Fruit fly (Drosophila melanogaster) whole organism, embryonic: Measurements from ENCODE around the gene scaf6.
A peak's percentile ranks its signal among the peaks of the same experiment; 100 is the strongest.

ENCODE experiments used
- ATbp ChIP-seq: fragments of 200-800 bp; sonication (Bioruptor generic); optimal IDR thresholded peaks from 2 replicates; lab custom pipeline; 2017; ENCODE audit warnings: missing biosample characterization, mild to moderate bottlenecking, missing genetic modification characterization, missing genetic modification reagents
- Ada2b ChIP-seq: fragments of 200-800 bp; sonication (Bioruptor generic); IDR thresholded peaks from 2 replicates; pipeline ENCODE4 v1.3.6; 2022; ENCODE audit warnings: missing biosample characterization, missing genetic modification characterization
- Aef1 ChIP-seq: fragments of 200-800 bp; sonication (Bioruptor generic); IDR thresholded peaks from 3 replicates; pipeline ENCODE4 v1.3.6; 2022; ENCODE audit warnings: missing biosample characterization, missing genetic modification characterization
- Atf3 ChIP-seq: fragments of 200-800 bp; sonication (Bioruptor generic); optimal IDR thresholded peaks from 3 replicates; lab custom pipeline; 2016; ENCODE audit warnings: missing biosample characterization, missing genetic modification characterization
- CG10431 ChIP-seq: fragments of 200-800 bp; sonication (Bioruptor generic); optimal IDR thresholded peaks from 3 replicates; lab custom pipeline; 2018; ENCODE audit warnings: missing biosample characterization, mild to moderate bottlenecking, missing genetic modification characterization
- CG11560 ChIP-seq: fragments of 200-800 bp; sonication (Bioruptor generic); IDR thresholded peaks from 3 replicates; pipeline ENCODE4 v1.3.6; 2022; ENCODE audit warnings: missing biosample characterization, missing genetic modification characterization
- CG1233 ChIP-seq: fragments of 200-800 bp; sonication (Bioruptor generic); optimal IDR thresholded peaks from 4 replicates; lab custom pipeline; 2018; ENCODE audit warnings: missing biosample characterization, mild to moderate bottlenecking, missing genetic modification characterization
- CG12391 ChIP-seq: fragments of 200-800 bp; sonication (Bioruptor generic); optimal IDR thresholded peaks from 3 replicates; lab custom pipeline; 2018; ENCODE audit warnings: missing biosample characterization, mild to moderate bottlenecking, missing genetic modification characterization, moderate library complexity
- CG13624 ChIP-seq: fragments of 200-800 bp; sonication (Bioruptor generic); optimal IDR thresholded peaks from 2 replicates; lab custom pipeline; 2016; ENCODE audit warnings: missing biosample characterization, missing genetic modification characterization
- CG14014 ChIP-seq: fragments of 200-800 bp; sonication (Bioruptor generic); IDR thresholded peaks from 2 replicates; pipeline ENCODE4 v1.3.6; 2022; ENCODE audit warnings: missing biosample characterization, missing genetic modification characterization
- CG1603 ChIP-seq: fragments of 200-800 bp; sonication (Bioruptor generic); optimal IDR thresholded peaks from 2 replicates; lab custom pipeline; 2019; ENCODE audit warnings: missing biosample characterization, mild to moderate bottlenecking, missing genetic modification characterization, moderate library complexity
- CG16779 ChIP-seq: fragments of 200-800 bp; sonication (Bioruptor generic); IDR thresholded peaks from 2 replicates; pipeline ENCODE4 v1.3.6; 2022; ENCODE audit warnings: missing biosample characterization, missing genetic modification characterization
- CG17328 ChIP-seq: fragments of 200-800 bp; sonication (Bioruptor generic); IDR thresholded peaks from 2 replicates; pipeline ENCODE4 v1.3.6; 2022; ENCODE audit warnings: missing biosample characterization, missing genetic modification characterization
- CG17802 ChIP-seq: fragments of 200-800 bp; sonication (Bioruptor generic); optimal IDR thresholded peaks from 2 replicates; lab custom pipeline; 2018; ENCODE audit warnings: missing biosample characterization, mild to moderate bottlenecking, missing genetic modification characterization, moderate library complexity
- CG17912 ChIP-seq: fragments of 200-800 bp; sonication (Bioruptor generic); optimal IDR thresholded peaks from 2 replicates; lab custom pipeline; 2018; ENCODE audit warnings: missing biosample characterization, mild to moderate bottlenecking, missing genetic modification characterization
- CG18476 ChIP-seq: fragments of 200-800 bp; sonication (Bioruptor generic); optimal IDR thresholded peaks from 2 replicates; lab custom pipeline; 2016; ENCODE audit warnings: missing biosample characterization, mild to moderate bottlenecking, missing genetic modification characterization
- CG2875 ChIP-seq: fragments of 200-800 bp; sonication (Bioruptor generic); optimal IDR thresholded peaks from 2 replicates; lab custom pipeline; 2017; ENCODE audit warnings: missing biosample characterization, mild to moderate bottlenecking, missing genetic modification characterization, missing genetic modification reagents
- CG3281 ChIP-seq: fragments of 200-800 bp; sonication (Bioruptor generic); optimal IDR thresholded peaks from 3 replicates; lab custom pipeline; 2017; ENCODE audit warnings: missing biosample characterization, mild to moderate bottlenecking, missing genetic modification characterization
- CG3995 ChIP-seq: fragments of 200-800 bp; sonication (Bioruptor generic); optimal IDR thresholded peaks from 3 replicates; lab custom pipeline; 2016; ENCODE audit warnings: missing biosample characterization, missing genetic modification characterization
- CG4360 ChIP-seq: fragments of 200-800 bp; sonication (Bioruptor generic); IDR thresholded peaks from 2 replicates; pipeline ENCODE4 v1.3.6; 2022; ENCODE audit warnings: missing biosample characterization, missing genetic modification characterization
- CG7357 ChIP-seq: fragments of 200-800 bp; sonication (Bioruptor generic); IDR thresholded peaks from 3 replicates; pipeline ENCODE4 v1.3.6; 2022; ENCODE audit warnings: missing biosample characterization, missing genetic modification characterization
- CG8281 ChIP-seq: fragments of 200-800 bp; sonication (Bioruptor generic); optimal IDR thresholded peaks from 2 replicates; lab custom pipeline; 2018; ENCODE audit warnings: missing biosample characterization, mild to moderate bottlenecking, missing genetic modification characterization, moderate library complexity
- CG9817 ChIP-seq: fragments of 200-800 bp; sonication (Bioruptor generic); optimal IDR thresholded peaks from 2 replicates; lab custom pipeline; 2018; ENCODE audit warnings: missing biosample characterization, mild to moderate bottlenecking, missing genetic modification characterization, moderate library complexity
- CG9932 ChIP-seq: fragments of 200-800 bp; sonication (Bioruptor generic); IDR thresholded peaks from 2 replicates; pipeline ENCODE4 v1.3.6; 2022; ENCODE audit warnings: missing biosample characterization, missing genetic modification characterization
- Doc2 ChIP-seq: fragments of 200-800 bp; sonication (Bioruptor generic); IDR thresholded peaks from 2 replicates; pipeline ENCODE4 v1.3.6; 2022; ENCODE audit warnings: missing biosample characterization, missing genetic modification characterization
- E2f1 ChIP-seq: fragments of 200-800 bp; sonication (Bioruptor generic); IDR thresholded peaks from 2 replicates; pipeline ENCODE4 v1.3.6; 2022; ENCODE audit warnings: missing biosample characterization, missing genetic modification characterization
- H15 ChIP-seq: fragments of 200-800 bp; sonication (Bioruptor generic); IDR thresholded peaks from 3 replicates; pipeline ENCODE4 v1.3.6; 2022; ENCODE audit warnings: missing biosample characterization, missing genetic modification characterization
- Lim3 ChIP-seq: fragments of 200-800 bp; sonication (Bioruptor generic); IDR thresholded peaks from 2 replicates; pipeline ENCODE4 v1.3.6; 2022; ENCODE audit warnings: missing biosample characterization, missing genetic modification characterization
- Lpt ChIP-seq: fragments of >200 bp; optimal IDR thresholded peaks from 2 replicates; lab custom pipeline; 2018; ENCODE audit warnings: missing biosample characterization, missing genetic modification characterization
- Opbp ChIP-seq: fragments of 200-800 bp; sonication (Bioruptor generic); IDR thresholded peaks from 3 replicates; pipeline ENCODE4 v1.3.6; 2022; ENCODE audit warnings: missing biosample characterization, missing genetic modification characterization; ENCODE audit not compliant: partially characterized antibody
- Ptx1 ChIP-seq: fragments of 200-800 bp; sonication (Bioruptor generic); IDR thresholded peaks from 2 replicates; pipeline ENCODE4 v1.3.6; 2022; ENCODE audit warnings: missing biosample characterization, missing genetic modification characterization
- Rfx ChIP-seq: fragments of 200-800 bp; sonication (Bioruptor generic); IDR thresholded peaks from 2 replicates; pipeline ENCODE4 v1.3.6; 2022; ENCODE audit warnings: missing biosample characterization, missing genetic modification characterization
- Rx ChIP-seq: fragments of 200-800 bp; sonication (Bioruptor generic); IDR thresholded peaks from 2 replicates; pipeline ENCODE4 v1.3.6; 2022; ENCODE audit warnings: missing biosample characterization, missing genetic modification characterization
- Taf1 ChIP-seq: fragments of 200-800 bp; sonication (Bioruptor generic); IDR thresholded peaks from 2 replicates; pipeline ENCODE4 v1.3.6; 2022; ENCODE audit warnings: missing biosample characterization, missing genetic modification characterization
- amos ChIP-seq: fragments of 200-800 bp; sonication (Bioruptor generic); IDR thresholded peaks from 2 replicates; pipeline ENCODE4 v1.3.6; 2022; ENCODE audit warnings: missing biosample characterization, missing genetic modification characterization; ENCODE audit not compliant: partially characterized antibody
- ash1 ChIP-seq: fragments of 200-800 bp; sonication (Bioruptor generic); optimal IDR thresholded peaks from 2 replicates; lab custom pipeline; 2018; ENCODE audit warnings: missing biosample characterization, mild to moderate bottlenecking, missing genetic modification characterization
- kah ChIP-seq: fragments of 200-800 bp; sonication (Bioruptor generic); optimal IDR thresholded peaks from 2 replicates; lab custom pipeline; 2018; ENCODE audit warnings: missing biosample characterization, mild to moderate bottlenecking, missing genetic modification characterization
- lab ChIP-seq: fragments of 200-800 bp; sonication (Bioruptor generic); optimal IDR thresholded peaks from 3 replicates; lab custom pipeline; 2017; ENCODE audit warnings: missing biosample characterization, missing genetic modification characterization, mild to moderate bottlenecking, moderate library complexity, missing genetic modification reagents
- lmd ChIP-seq: fragments of 200-800 bp; sonication (Bioruptor generic); IDR thresholded peaks from 2 replicates; pipeline ENCODE4 v1.3.6; 2022; ENCODE audit warnings: missing biosample characterization, missing genetic modification characterization
- luna ChIP-seq: fragments of 200-800 bp; sonication (Bioruptor generic); optimal IDR thresholded peaks from 2 replicates; lab custom pipeline; 2016; ENCODE audit warnings: missing biosample characterization, missing genetic modification characterization
- prd ChIP-seq, 3 experiments: fragments of >200 bp in 2 of 3; fragments of 200-800 bp in 1 of 3; sonication (Bioruptor generic) in 1 of 3; optimal IDR thresholded peaks in 2 of 3; IDR thresholded peaks in 1 of 3; 2 replicates in 2 of 3; 3 replicates in 1 of 3; pipeline versions ENCODE4 v1.3.6 to Lab custom; 2017 to 2022; ENCODE audit warnings: missing biosample characterization in 1 of 3, missing genetic modification characterization in 1 of 3
- psq ChIP-seq: fragments of 200-800 bp; sonication (Bioruptor generic); optimal IDR thresholded peaks from 2 replicates; lab custom pipeline; 2017; ENCODE audit warnings: missing biosample characterization, missing genetic modification characterization
- sens ChIP-seq: fragments of 200-800 bp; sonication (Bioruptor generic); peaks from one replicate; lab custom pipeline; 2016; ENCODE audit warnings: missing biosample characterization, missing genetic modification characterization
- shn ChIP-seq: fragments of 200-800 bp; sonication (Bioruptor generic); optimal IDR thresholded peaks from 3 replicates; lab custom pipeline; 2016; ENCODE audit warnings: missing biosample characterization, missing genetic modification characterization
- slbo ChIP-seq: fragments of 200-800 bp; sonication (Bioruptor generic); IDR thresholded peaks from 2 replicates; pipeline ENCODE4 v1.3.6; 2022; ENCODE audit warnings: missing biosample characterization, missing genetic modification characterization
- sob ChIP-seq: fragments of 200-800 bp; sonication (Bioruptor generic); IDR thresholded peaks from 2 replicates; pipeline ENCODE4 v1.3.6; 2022; ENCODE audit warnings: missing biosample characterization, missing genetic modification characterization
- tap ChIP-seq: fragments of 200-800 bp; optimal IDR thresholded peaks from 3 replicates; lab custom pipeline; 2019; ENCODE audit warnings: missing biosample characterization, mild to moderate bottlenecking, missing genetic modification characterization, moderate library complexity
- trem ChIP-seq: fragments of 200-800 bp; optimal IDR thresholded peaks from 3 replicates; lab custom pipeline; 2019; ENCODE audit warnings: missing biosample characterization, mild to moderate bottlenecking, missing genetic modification characterization, moderate library complexity
- vvl ChIP-seq: fragments of 200-800 bp; sonication (Bioruptor generic); IDR thresholded peaks from 2 replicates; pipeline ENCODE4 v1.3.6; 2022; ENCODE audit warnings: missing biosample characterization, missing genetic modification characterization
- zfh1 ChIP-seq: fragments of 200-800 bp; sonication (Bioruptor generic); IDR thresholded peaks from 3 replicates; pipeline ENCODE4 v1.3.6; 2022; ENCODE audit warnings: missing biosample characterization, missing genetic modification characterization

Gene scaf6

DNA sequence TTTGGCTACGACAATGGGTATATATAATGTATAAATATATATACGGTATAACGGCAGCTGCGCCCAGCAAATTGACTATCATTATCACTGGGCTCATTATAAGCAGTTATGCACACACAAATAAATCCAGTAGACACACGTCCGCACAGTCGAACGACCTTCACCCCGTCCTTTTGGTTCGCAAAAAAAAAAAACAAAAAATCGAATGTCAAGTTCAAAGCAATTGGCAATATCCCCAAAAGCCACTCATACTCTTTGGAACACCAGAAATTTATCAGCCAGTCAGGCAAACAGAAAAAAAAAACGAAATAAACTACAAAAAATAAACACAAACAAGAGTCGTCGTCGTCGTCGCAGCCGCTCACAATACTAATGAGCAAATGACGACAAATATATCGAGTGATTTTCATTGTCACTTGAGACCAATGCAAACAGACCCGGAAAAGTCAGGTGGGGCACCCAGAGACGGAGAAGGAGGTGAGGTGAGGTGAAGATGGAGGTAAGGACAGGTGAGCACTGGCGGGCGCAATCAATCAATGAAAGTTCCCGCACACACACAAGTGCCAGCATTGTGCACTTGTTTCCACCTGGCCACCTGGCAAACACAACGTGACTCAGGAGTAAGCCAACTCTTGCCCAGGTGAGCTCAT lies 37.5 kb downstream of the scaf6 start (continued):
- no peak for TF ChIP-seq CG10431 (GFP tag; lab: Kevin White, UChicago)
- TF ChIP-seq CG16779 (GFP tag; lab: Robert Waterston, UW): no peak
- TF ChIP-seq CG14014 (GFP tag; lab: Robert Waterston, UW): peak; percentile 29
- peak; percentile 4 for TF ChIP-seq ATbp (GFP tag; lab: Kevin White, UChicago)
- no peak for TF ChIP-seq kah (GFP tag; lab: Kevin White, UChicago)
- no peak for TF ChIP-seq Ada2b (GFP tag; lab: Robert Waterston, UW)
- no peak for TF ChIP-seq CG17912 (GFP tag; lab: Kevin White, UChicago)
- no peak for TF ChIP-seq Doc2 (GFP tag; lab: Robert Waterston, UW)
- TF ChIP-seq sob (GFP tag; lab: Robert Waterston, UW): peak; percentile 31; the same call in 1 of the 2 replicates
- TF ChIP-seq prd (optimal IDR thresholded peaks at IDR 0.05; lab: Kevin White, UChicago): no peak
- no peak for TF ChIP-seq prd (GFP tag; IDR thresholded peaks at IDR 0.05; lab: Robert Waterston, UW)
- no peak for TF ChIP-seq trem (tag; lab: Kevin White, UChicago)
- TF ChIP-seq CG9932: peak; percentile 64
- no peak for TF ChIP-seq ash1 (GFP tag; lab: Kevin White, UChicago)
- no peak for TF ChIP-seq amos (GFP tag; lab: Robert Waterston, UW)
- TF ChIP-seq CG13624: no peak
- TF ChIP-seq CG17802: no peak
- peak; percentile 57 for TF ChIP-seq slbo (GFP tag; lab: Robert Waterston, UW)
- no peak for TF ChIP-seq Rx (GFP tag; lab: Robert Waterston, UW)
- no peak for TF ChIP-seq Opbp (GFP tag; lab: Robert Waterston, UW)
- TF ChIP-seq CG8281 (tag; lab: Kevin White, UChicago): peak; percentile 63
- no peak for TF ChIP-seq CG3281
- no peak for TF ChIP-seq tap (tag; lab: Kevin White, UChicago)
- no peak for TF ChIP-seq luna
- no peak for TF ChIP-seq CG1233 (GFP tag; lab: Kevin White, UChicago)
- TF ChIP-seq CG12391 (tag; lab: Kevin White, UChicago): no peak
- peak; percentile 45 for TF ChIP-seq Ptx1 (GFP tag; lab: Robert Waterston, UW)
- peak; percentile 69 for TF ChIP-seq Rfx (GFP tag; lab: Robert Waterston, UW)
- 0 out of 2 replicates have a peak, but pooled peaks have one; percentile 12 for TF ChIP-seq E2f1
- TF ChIP-seq CG1603: no peak
- no peak for TF ChIP-seq psq
- peak; percentile 10; the same call in 2 of the 3 replicates for TF ChIP-seq Aef1
- peak; percentile 6; the same call in 1 of the 3 replicates for TF ChIP-seq CG11560
- TF ChIP-seq Lpt: no peak
- TF ChIP-seq shn: no peak
- TF ChIP-seq CG18476 (GFP tag; lab: Kevin White, UChicago): no peak
- no peak; the same call in 1 of the 2 replicates for TF ChIP-seq vvl (GFP tag; lab: Robert Waterston, UW)
- TF ChIP-seq CG9817 (tag; lab: Kevin White, UChicago): no peak
- TF ChIP-seq lmd: peak; percentile 32; the same call in 1 of the 2 replicates
- TF ChIP-seq CG7357 (GFP tag; lab: Robert Waterston, UW): 0 out of 3 replicates have a peak, but pooled peaks have one; percentile 6
- peak; percentile 19 for TF ChIP-seq lab (GFP tag; lab: Kevin White, UChicago)
- no peak for TF ChIP-seq CG4360 (GFP tag; lab: Robert Waterston, UW)
- TF ChIP-seq Lim3 (GFP tag; lab: Robert Waterston, UW): no peak
- no peak for TF ChIP-seq H15 (GFP tag; lab: Robert Waterston, UW)
- TF ChIP-seq CG3995: no peak
- no peak for TF ChIP-seq Atf3 (GFP tag; lab: Kevin White, UChicago)
- TF ChIP-seq Taf1: peak; percentile 47; the same call in 1 of the 2 replicates
- TF ChIP-seq sens: peak; percentile 67
- 0 out of 2 replicates have a peak, but pooled peaks have one; percentile 23 for TF ChIP-seq CG17328 (GFP tag; lab: Robert Waterston, UW)
- TF ChIP-seq zfh1 (GFP tag; lab: Robert Waterston, UW): no peak
- TF ChIP-seq CG2875 (GFP tag; lab: Kevin White, UChicago): peak; percentile 30
